Worm (Caenorhabditis elegans): ENCODE results near the gene C24H12.8.

DNA sequence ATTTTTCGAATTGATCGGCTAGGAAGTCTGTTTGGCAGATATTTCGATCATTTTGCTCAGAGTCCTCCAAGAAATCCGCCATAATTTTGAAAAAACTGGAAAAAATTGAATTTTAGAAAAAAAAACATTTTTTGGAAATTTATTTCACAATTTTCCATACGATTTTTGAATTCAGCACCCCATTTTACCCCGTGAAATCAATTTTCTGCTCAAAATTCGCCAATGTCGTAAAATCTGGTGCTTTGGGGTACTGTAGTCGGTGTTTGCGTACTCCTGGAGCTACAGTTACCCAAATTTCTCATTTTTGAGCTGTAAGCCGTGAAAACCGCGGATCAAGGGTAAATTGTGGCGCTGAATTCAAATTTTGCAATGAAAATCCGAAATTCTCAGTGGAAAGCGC, 34.8 kb upstream of the C24H12.8 start, which contains the start of gene gvd-1:
- TF ChIP-seq tbx-2 (tag; optimal IDR thresholded peaks at IDR 0.05): no peak
- no peak for TF ChIP-seq pha-4 (tag; optimal IDR thresholded peaks at IDR 0.05)
- TF ChIP-seq unc-86 (tag; optimal IDR thresholded peaks at IDR 0.05): no peak
- no peak for TF ChIP-seq hlh-6 (tag; optimal IDR thresholded peaks at IDR 0.05)
- TF ChIP-seq sox-4 (tag; optimal IDR thresholded peaks at IDR 0.05): no peak
- TF ChIP-seq F13H6.1 (tag; optimal IDR thresholded peaks at IDR 0.05): no peak
- no peak for TF ChIP-seq fkh-10 (GFP tag; optimal IDR thresholded peaks at IDR 0.05)
